Worm (Caenorhabditis elegans) whole organism, mixed stage, embryonic: ENCODE data around the gene Y62E10A.13.

Source experiments
- blmp-1 ChIP-seq: fragments of 150-350 bp; optimal IDR thresholded peaks from 2 replicates; lab custom pipeline; 2014; ENCODE audit warnings: missing biosample characterization, missing genetic modification characterization
- ces-1 ChIP-seq: fragments of 150-350 bp; optimal IDR thresholded peaks from 2 replicates; lab custom pipeline; 2014; ENCODE audit warnings: missing biosample characterization, missing genetic modification reagents, missing genetic modification characterization
- elt-1 ChIP-seq: sonication (generic microtip); optimal IDR thresholded peaks from 2 replicates; lab custom pipeline; 2017; ENCODE audit warnings: missing genetic modification characterization, mild to moderate bottlenecking, missing compliant biosample characterization, antibody characterized with exemption, moderate library complexity, borderline replicate concordance; ENCODE audit not compliant: insufficient read depth
- elt-3 ChIP-seq: fragments of 150-350 bp; optimal IDR thresholded peaks from 2 replicates; lab custom pipeline; 2014; ENCODE audit warnings: missing biosample characterization, missing genetic modification characterization
- nhr-237 ChIP-seq: fragments of 150-350 bp; optimal IDR thresholded peaks from 2 replicates; lab custom pipeline; 2014; ENCODE audit warnings: missing biosample characterization, missing genetic modification characterization
- nhr-28 ChIP-seq: fragments of 150-350 bp; optimal IDR thresholded peaks from 2 replicates; lab custom pipeline; 2014; ENCODE audit warnings: missing biosample characterization, missing genetic modification characterization
- snpc-4 ChIP-seq: fragments of 150-350 bp; optimal IDR thresholded peaks from 2 replicates; lab custom pipeline; 2014; ENCODE audit warnings: missing biosample characterization, missing genetic modification characterization
- sptf-1 ChIP-seq: sonication (generic microtip); optimal IDR thresholded peaks from 2 replicates; lab custom pipeline; 2017; ENCODE audit warnings: mild to moderate bottlenecking, missing genetic modification characterization, moderate library complexity, missing compliant biosample characterization
- tbx-8 ChIP-seq: fragments of 200-800 bp; sonication (Bioruptor generic); optimal IDR thresholded peaks from 2 replicates; lab custom pipeline; 2018; ENCODE audit warnings: mild to moderate bottlenecking, missing genetic modification characterization, moderate library complexity, missing compliant biosample characterization
- unc-39 ChIP-seq: fragments of 150-350 bp; optimal IDR thresholded peaks from 2 replicates; lab custom pipeline; 2014; ENCODE audit warnings: missing biosample characterization, missing genetic modification characterization
- unc-62 ChIP-seq: fragments of 150-350 bp; optimal IDR thresholded peaks from 2 replicates; lab custom pipeline; 2014; ENCODE audit warnings: missing biosample characterization, missing genetic modification reagents, missing genetic modification characterization

DNA sequence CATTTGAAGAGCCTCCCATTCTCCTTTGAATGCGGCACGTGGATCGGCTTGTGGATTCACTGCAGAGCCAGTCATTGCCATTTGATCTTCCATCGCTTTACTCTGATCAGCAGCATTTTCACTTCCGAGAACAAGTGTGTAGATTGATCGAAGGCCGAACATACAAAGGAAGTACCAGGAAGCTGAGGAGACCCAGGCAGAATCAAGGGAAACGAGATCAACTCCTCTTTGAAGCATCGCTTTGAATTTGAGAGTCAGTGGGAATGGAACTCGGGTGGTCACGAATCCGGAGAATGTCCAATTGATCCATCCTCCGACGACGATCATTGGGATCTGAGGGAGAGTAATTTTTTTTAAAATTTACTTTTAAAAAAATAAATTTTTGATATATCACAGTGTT, 18.3 kb downstream of the Y62E10A.13 start:
- TF ChIP-seq tbx-8 (GFP tag; lab: Kevin White, UChicago): no peak
- no peak for TF ChIP-seq nhr-28 (tag; lab: Kevin White, UChicago)
- TF ChIP-seq sptf-1: no peak
- TF ChIP-seq ces-1 (GFP tag; lab: Kevin White, UChicago): no peak
- no peak for TF ChIP-seq blmp-1 (tag; lab: Kevin White, UChicago)
- no peak for TF ChIP-seq snpc-4 (tag; lab: Kevin White, UChicago)
- no peak for TF ChIP-seq unc-62 (GFP tag; lab: Kevin White, UChicago)
- no peak for TF ChIP-seq nhr-237
- no peak for TF ChIP-seq unc-39
- TF ChIP-seq elt-1 (tag; lab: Kevin White, UChicago): no peak
- TF ChIP-seq elt-3: no peak
